Fruit fly (Drosophila melanogaster): ENCODE results near the gene Setd3.

DNA sequence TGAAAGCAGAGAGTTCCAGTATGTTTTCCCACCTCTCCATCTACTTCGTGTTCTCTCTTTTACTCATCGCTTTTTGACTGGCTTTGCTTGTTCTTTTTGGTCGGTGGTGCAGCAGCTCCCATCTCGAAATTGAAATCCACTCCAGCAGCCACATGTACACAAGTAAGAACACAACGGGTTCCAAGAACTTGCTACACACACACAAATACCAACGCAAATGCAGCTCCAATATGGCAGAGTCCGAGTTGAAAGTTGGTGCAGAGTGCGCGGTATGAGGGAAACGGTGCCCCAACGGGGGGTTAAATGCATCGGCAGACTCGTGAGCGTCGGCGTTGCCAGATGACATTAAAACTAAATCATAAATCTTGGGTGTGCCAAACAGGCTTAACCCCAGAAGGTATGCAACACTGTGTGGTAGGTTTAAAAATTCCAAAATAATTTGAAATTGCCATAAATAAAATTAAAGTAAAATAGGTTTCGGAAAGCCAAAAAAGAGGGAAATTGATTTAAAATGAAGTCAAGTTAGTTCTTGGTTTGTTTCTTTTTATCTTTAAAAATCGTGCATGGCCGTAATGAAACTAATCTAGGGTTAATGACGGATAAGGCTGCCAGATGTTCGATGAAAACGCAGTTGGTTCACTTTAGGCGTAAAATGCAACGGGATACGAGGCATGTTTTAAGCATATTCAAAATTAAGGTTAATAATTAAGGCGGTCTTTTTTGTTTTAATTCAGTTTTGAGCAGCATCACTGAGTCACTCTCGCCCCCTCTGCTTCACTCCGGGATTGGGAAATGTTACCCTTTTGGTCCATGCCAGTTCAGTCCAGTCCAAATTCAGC, 29.3 kb upstream of the Setd3 start:
- TF ChIP-seq Pif1A (GFP tag; optimal IDR thresholded peaks at IDR 0.05) (peak; percentile 65), CG10348 (GFP tag; IDR thresholded peaks at IDR 0.05) (0 out of 2 replicates have a peak, but pooled peaks have one; percentile 17), CG32121 (GFP tag; IDR thresholded peaks at IDR 0.05) (peak; percentile 74), D1 (tag; optimal IDR thresholded peaks at IDR 0.05) (peak; percentile 64)

All from whole organism, pupa.